Fruit fly (Drosophila melanogaster): ENCODE data around the gene CG6168.

dm6 chr3L:11364327-11364726 is 42.8 kb upstream of the CG6168 start:
- peak; percentile 91 for TF ChIP-seq pdm3 (GFP tag; optimal IDR thresholded peaks at IDR 0.05)
- TF ChIP-seq CG7368 (GFP tag; optimal IDR thresholded peaks at IDR 0.05): peak; percentile 89
- TF ChIP-seq Lpt (GFP tag; optimal IDR thresholded peaks at IDR 0.05): peak; percentile 83
- TF ChIP-seq eg (GFP tag; IDR thresholded peaks at IDR 0.05): peak; percentile 93
- TF ChIP-seq fd85E (GFP tag; optimal IDR thresholded peaks at IDR 0.05): peak; percentile 22
- TF ChIP-seq dsx (GFP tag; optimal IDR thresholded peaks at IDR 0.05; ENCODE audit: poor library complexity, severe bottlenecking): peak; percentile 73
- peak; percentile 83 for TF ChIP-seq topi (GFP tag; optimal IDR thresholded peaks at IDR 0.05)
- TF ChIP-seq achi (GFP tag; optimal IDR thresholded peaks at IDR 0.05): peak; percentile 84
- peak; percentile 85 for TF ChIP-seq Hr39 (GFP tag; optimal IDR thresholded peaks at IDR 0.05)
- peak; percentile 83 for TF ChIP-seq CG6792 (GFP tag; optimal IDR thresholded peaks at IDR 0.05)
